Fruit fly (Drosophila melanogaster) whole organism, adult: Measurements from ENCODE around the gene Acbp1.

ENCODE experiments used
- CG11617 ChIP-seq: fragments of 200-800 bp; sonication (Bioruptor generic); optimal IDR thresholded peaks from 2 replicates; lab custom pipeline; 2017; ENCODE audit warnings: mild to moderate bottlenecking, missing biosample characterization, missing genetic modification reagents, missing genetic modification characterization
- CG12768 ChIP-seq: fragments of 200-800 bp; sonication (Bioruptor generic); optimal IDR thresholded peaks from 2 replicates; lab custom pipeline; 2017; ENCODE audit warnings: missing biosample characterization, missing genetic modification characterization, mild to moderate bottlenecking, moderate library complexity, missing genetic modification reagents
- CG14711 ChIP-seq: fragments of 200-800 bp; sonication (Bioruptor generic); optimal IDR thresholded peaks from 2 replicates; lab custom pipeline; 2018; ENCODE audit warnings: missing biosample characterization, mild to moderate bottlenecking, missing genetic modification characterization, moderate library complexity
- CG1620 ChIP-seq: fragments of 200-800 bp; sonication (Bioruptor generic); optimal IDR thresholded peaks from 2 replicates; lab custom pipeline; 2016; ENCODE audit warnings: missing biosample characterization, missing genetic modification characterization
- CG33017 ChIP-seq: fragments of 200-800 bp; sonication (Bioruptor generic); optimal IDR thresholded peaks from 2 replicates; lab custom pipeline; 2018; ENCODE audit warnings: missing biosample characterization, mild to moderate bottlenecking, missing genetic modification characterization, moderate library complexity
- CG5204 ChIP-seq: fragments of 200-800 bp; sonication (Bioruptor generic); optimal IDR thresholded peaks from 2 replicates; lab custom pipeline; 2016; ENCODE audit warnings: missing biosample characterization, missing genetic modification characterization
- CG7045 ChIP-seq: fragments of 200-800 bp; sonication (Bioruptor generic); optimal IDR thresholded peaks from 2 replicates; lab custom pipeline; 2017; ENCODE audit warnings: missing biosample characterization, mild to moderate bottlenecking, missing genetic modification characterization
- CG7101 ChIP-seq: fragments of 200-800 bp; sonication (Bioruptor generic); optimal IDR thresholded peaks from 2 replicates; lab custom pipeline; 2018; ENCODE audit warnings: missing biosample characterization, mild to moderate bottlenecking, missing genetic modification characterization, moderate library complexity
- Clk ChIP-seq: fragments of 200-800 bp; sonication (Bioruptor generic); optimal IDR thresholded peaks from 2 replicates; lab custom pipeline; 2017; ENCODE audit warnings: missing biosample characterization, missing genetic modification characterization
- Crg-1 ChIP-seq: fragments of 200-800 bp; sonication (Bioruptor generic); optimal IDR thresholded peaks from 2 replicates; lab custom pipeline; 2016; ENCODE audit warnings: missing biosample characterization, missing genetic modification characterization
- Hr96 ChIP-seq: fragments of 200-800 bp; sonication (Bioruptor generic); optimal IDR thresholded peaks from 2 replicates; lab custom pipeline; 2016; ENCODE audit warnings: missing biosample characterization, missing genetic modification characterization
- Mnt ChIP-seq: fragments of 200-800 bp; sonication (Bioruptor generic); optimal IDR thresholded peaks from 2 replicates; lab custom pipeline; 2016; ENCODE audit warnings: missing biosample characterization, mild to moderate bottlenecking, missing genetic modification characterization
- bab1 ChIP-seq: fragments of 200-800 bp; sonication (Bioruptor generic); optimal IDR thresholded peaks from 3 replicates; lab custom pipeline; 2019; ENCODE audit warnings: missing biosample characterization, mild to moderate bottlenecking, missing genetic modification characterization, moderate library complexity
- cic ChIP-seq: fragments of 200-800 bp; sonication (Bioruptor generic); optimal IDR thresholded peaks from 2 replicates; lab custom pipeline; 2017; ENCODE audit warnings: missing biosample characterization, mild to moderate bottlenecking, missing genetic modification characterization, moderate library complexity
- cnc ChIP-seq, 2 experiments: fragments of >200 bp; optimal IDR thresholded peaks; 2 replicates each; lab custom pipeline; 2017
- kay ChIP-seq: fragments of 200-800 bp; sonication (Bioruptor generic); peaks from one replicate; lab custom pipeline; 2016; ENCODE audit warnings: missing biosample characterization, missing genetic modification characterization, borderline replicate concordance
- ovo ChIP-seq: fragments of 200-800 bp; sonication (Bioruptor generic); optimal IDR thresholded peaks from 2 replicates; lab custom pipeline; 2016; ENCODE audit warnings: missing biosample characterization, missing genetic modification characterization
- pad ChIP-seq: fragments of 200-800 bp; sonication (Bioruptor generic); optimal IDR thresholded peaks from 3 replicates; lab custom pipeline; 2017; ENCODE audit warnings: missing biosample characterization, missing genetic modification characterization, mild to moderate bottlenecking, moderate library complexity, missing genetic modification reagents
- tj ChIP-seq: fragments of 200-800 bp; sonication (Bioruptor generic); optimal IDR thresholded peaks from 3 replicates; lab custom pipeline; 2017; ENCODE audit warnings: missing biosample characterization, mild to moderate bottlenecking, missing genetic modification characterization, moderate library complexity
- toe ChIP-seq: fragments of 200-800 bp; sonication (Bioruptor generic); optimal IDR thresholded peaks from 2 replicates; lab custom pipeline; 2016; ENCODE audit warnings: missing biosample characterization, missing genetic modification characterization

The Acbp1 gene

dm6 chr2L:8162307-8163024, at the start of gene Acbp1:
Gene Acbp1 (minus strand): TSS chr2L:8162452.
- TF ChIP-seq Clk (peak; percentile 95), tj (GFP tag; lab: Kevin White, UChicago) (peak; percentile 90), CG7045 (peak; percentile 98), ovo (peak; percentile 88), cic (GFP tag; lab: Kevin White, UChicago) (peak; percentile 91), pad (peak; percentile 87), CG11617 (GFP tag; lab: Kevin White, UChicago) (peak; percentile 100), CG12768 (peak; percentile 98), Crg-1 (GFP tag; lab: Kevin White, UChicago) (peak; percentile 87), CG7101 (peak; percentile 97), Mnt (GFP tag; lab: Kevin White, UChicago) (peak; percentile 92), CG5204 (GFP tag; lab: Kevin White, UChicago) (peak; percentile 95), kay (GFP tag; lab: Kevin White, UChicago) (peak; percentile 92), bab1 (peak; percentile 99), toe (peak; percentile 97), Hr96 (peak; percentile 95), CG1620 (GFP tag; lab: Kevin White, UChicago) (peak; percentile 85), CG33017 (peak; percentile 99), cnc (optimal IDR thresholded peaks at IDR 0.05; lab: Kevin White, UChicago) (no peak), CG14711 (peak; percentile 92)

DNA sequence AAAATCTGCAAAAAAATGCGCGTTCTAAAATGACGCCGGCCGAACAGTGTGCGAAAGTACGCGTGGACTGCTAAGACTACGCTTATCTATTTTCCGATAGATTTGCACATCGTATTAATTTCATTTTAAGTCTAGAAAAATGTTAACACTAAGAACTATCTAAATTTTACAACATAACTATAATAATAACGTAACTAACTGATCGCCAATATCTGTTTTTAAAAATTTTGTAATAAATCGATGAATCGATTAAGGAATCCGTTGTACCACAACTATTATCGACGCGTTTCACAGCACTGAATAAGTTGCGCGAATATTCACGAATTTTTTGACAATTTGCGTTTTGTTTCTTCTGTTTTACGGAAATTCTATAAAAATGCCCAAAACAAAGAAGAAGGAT, 48.8 kb upstream of the Acbp1 start, which contains the start of gene Ssb-c31a:
TSS of gene Ssb-c31a (plus strand) at position 278 of the 400 bp plus-strand sequence.
- TF ChIP-seq Hr96 (peak; percentile 75), cic (GFP tag; lab: Kevin White, UChicago) (peak; percentile 50), CG11617 (GFP tag; lab: Kevin White, UChicago) (peak; percentile 74), bab1 (peak; percentile 71), cnc (optimal IDR thresholded peaks at IDR 0.05; lab: Kevin White, UChicago) (no peak), toe (peak; percentile 87), tj (GFP tag; lab: Kevin White, UChicago) (peak; percentile 69), Crg-1 (GFP tag; lab: Kevin White, UChicago) (peak; percentile 91), kay (GFP tag; lab: Kevin White, UChicago) (peak; percentile 94), CG14711 (peak; percentile 61), ovo (peak; percentile 55), Mnt (GFP tag; lab: Kevin White, UChicago) (peak; percentile 76), CG12768 (peak; percentile 81), pad (peak; percentile 69), CG7101 (peak; percentile 83), CG1620 (GFP tag; lab: Kevin White, UChicago) (peak; percentile 88), CG7045 (peak; percentile 74), CG33017 (peak; percentile 72), CG5204 (GFP tag; lab: Kevin White, UChicago) (peak; percentile 87), Clk (peak; percentile 42)

- no peak for TF ChIP-seq CG11617 (GFP tag; lab: Kevin White, UChicago)
- TF ChIP-seq toe, result no peak
- no peak for TF ChIP-seq bab1
- no peak for TF ChIP-seq CG1620 (GFP tag; lab: Kevin White, UChicago)
- no peak for TF ChIP-seq Clk
- TF ChIP-seq cnc (optimal IDR thresholded peaks at IDR 0.05; lab: Kevin White, UChicago), result no peak
- TF ChIP-seq tj (GFP tag; lab: Kevin White, UChicago), result no peak
- no peak for TF ChIP-seq CG12768
- no peak for TF ChIP-seq CG33017
- no peak for TF ChIP-seq pad
- no peak for TF ChIP-seq ovo
- no peak for TF ChIP-seq CG14711
- TF ChIP-seq Crg-1 (GFP tag; lab: Kevin White, UChicago), result no peak
Measured at dm6 chr2L:8210468-8210867, 48.2 kb upstream of the Acbp1 start.

DNA sequence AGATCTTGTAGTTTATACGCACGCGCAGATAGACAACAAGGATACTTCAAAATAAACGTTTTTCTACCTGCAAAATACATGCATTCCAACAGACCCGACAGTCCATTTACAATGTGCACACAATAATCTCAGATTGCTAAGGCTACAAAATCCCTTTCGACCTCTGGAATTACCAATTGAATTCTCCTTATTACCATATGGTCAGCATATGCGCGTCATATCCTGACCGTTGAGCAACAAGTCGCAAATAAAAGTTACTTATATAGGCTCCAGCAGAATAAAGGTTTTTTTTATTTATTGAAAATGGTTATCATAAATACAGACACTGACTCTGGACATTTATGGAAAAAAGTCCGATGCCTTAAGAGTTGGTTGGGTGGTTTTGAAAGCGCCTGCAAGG, 47.1 kb upstream of the Acbp1 start:
- TF ChIP-seq kay (GFP tag; lab: Kevin White, UChicago) (peak; percentile 88), cic (GFP tag; lab: Kevin White, UChicago) (no peak)

dm6 chr2L:8205871-8206270, 43.6 kb upstream of the Acbp1 start, which contains the start of gene CG8419:
Gene CG8419 (plus strand): TSS chr2L:8206171.
- no peak for TF ChIP-seq CG7045
- no peak for TF ChIP-seq Clk
- TF ChIP-seq CG1620 (GFP tag; lab: Kevin White, UChicago), result no peak
- no peak for TF ChIP-seq bab1
- no peak for TF ChIP-seq CG7101
- no peak for TF ChIP-seq ovo
- no peak for TF ChIP-seq Crg-1 (GFP tag; lab: Kevin White, UChicago)
- no peak for TF ChIP-seq CG11617 (GFP tag; lab: Kevin White, UChicago)
- no peak for TF ChIP-seq cnc (optimal IDR thresholded peaks at IDR 0.05; lab: Kevin White, UChicago)
- no peak for TF ChIP-seq Mnt (GFP tag; lab: Kevin White, UChicago)
- no peak for TF ChIP-seq CG12768
- TF ChIP-seq pad, result no peak
- no peak for TF ChIP-seq tj (GFP tag; lab: Kevin White, UChicago)
- TF ChIP-seq toe, result no peak
- no peak for TF ChIP-seq CG14711
- TF ChIP-seq kay (GFP tag; lab: Kevin White, UChicago), result no peak
- TF ChIP-seq CG5204 (GFP tag; lab: Kevin White, UChicago), result no peak

- TF ChIP-seq ovo, result peak; percentile 83
- peak; percentile 56 for TF ChIP-seq CG1620 (GFP tag; lab: Kevin White, UChicago)
- peak; percentile 100 for TF ChIP-seq bab1
- TF ChIP-seq toe, result peak; percentile 96
- TF ChIP-seq CG14711, result peak; percentile 92
- TF ChIP-seq CG33017, result peak; percentile 98
- peak; percentile 96 for TF ChIP-seq CG7101
- peak; percentile 58 for TF ChIP-seq kay (GFP tag; lab: Kevin White, UChicago)
- peak; percentile 75 for TF ChIP-seq tj (GFP tag; lab: Kevin White, UChicago)
- TF ChIP-seq CG5204 (GFP tag; lab: Kevin White, UChicago), result peak; percentile 84
- TF ChIP-seq Mnt (GFP tag; lab: Kevin White, UChicago), result peak; percentile 77
- TF ChIP-seq Clk, result peak; percentile 93
- peak; percentile 99 for TF ChIP-seq CG7045
- TF ChIP-seq CG12768, result peak; percentile 96
- peak; percentile 98 for TF ChIP-seq cic (GFP tag; lab: Kevin White, UChicago)
- TF ChIP-seq pad, result peak; percentile 87
- no peak for TF ChIP-seq cnc (optimal IDR thresholded peaks at IDR 0.05; lab: Kevin White, UChicago)
- peak; percentile 84 for TF ChIP-seq Crg-1 (GFP tag; lab: Kevin White, UChicago)
- TF ChIP-seq CG11617 (GFP tag; lab: Kevin White, UChicago), result peak; percentile 96
- peak; percentile 97 for TF ChIP-seq Hr96
Measured at dm6 chr2L:8204996-8205567, 42.8 kb upstream of the Acbp1 start, which contains the start of gene SLC5A11. Gene SLC5A11 (minus strand): TSS chr2L:8205132.
